Fruit fly (Drosophila melanogaster): ENCODE results near the gene Nepl6.
A peak's percentile ranks its signal among the peaks of the same experiment; 100 is the strongest.

Nepl6 gene

DNA sequence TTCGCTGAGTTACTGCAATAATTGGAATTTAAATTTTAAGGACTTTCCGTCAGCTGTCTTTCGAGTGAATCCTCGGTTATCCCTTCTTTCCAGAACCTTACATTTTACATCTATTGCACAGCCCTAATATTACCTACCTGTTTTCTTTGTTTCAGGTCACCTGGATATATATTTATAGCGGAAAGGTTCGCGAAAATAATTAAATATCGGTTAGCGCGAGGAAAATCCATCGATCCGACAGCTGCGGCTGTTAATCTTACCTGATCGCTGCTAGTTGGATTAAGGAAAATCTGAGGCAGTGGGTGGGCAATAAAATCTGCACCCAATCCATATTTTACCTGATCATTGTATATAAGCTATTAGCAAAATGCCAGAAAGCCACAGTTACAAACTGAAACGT is 12.2 kb downstream of the Nepl6 start (continued):
- TF ChIP-seq danr (GFP tag; IDR thresholded peaks at IDR 0.05) (no peak), zen (tag; optimal IDR thresholded peaks at IDR 0.05) (peak; percentile 95), CG11696 (GFP tag; IDR thresholded peaks at IDR 0.05) (no peak), Hr39 (optimal IDR thresholded peaks at IDR 0.05) (no peak)

DNA sequence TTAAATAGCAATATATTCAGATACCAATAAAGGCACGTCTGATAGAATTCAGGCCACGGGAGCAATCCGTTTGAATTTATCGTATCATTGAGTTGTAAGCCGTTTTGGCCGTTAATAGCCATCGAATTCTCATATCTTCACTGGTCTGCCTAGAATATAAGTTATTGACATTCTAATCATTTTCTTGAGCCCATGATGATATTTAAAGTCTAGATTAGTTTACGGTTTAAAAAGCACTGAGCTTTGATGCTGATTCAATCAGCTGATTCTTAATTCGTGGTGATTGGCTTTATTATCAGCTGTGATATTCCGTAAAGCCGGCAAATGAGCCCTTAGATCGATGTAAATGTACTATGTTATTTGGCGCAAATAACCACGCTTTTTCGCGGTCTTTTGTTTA is 13.2 kb downstream of the Nepl6 start, which contains the start of gene slam:
slam (plus strand) TSS at position 301 of the 400 bp plus-strand sequence.
- TF ChIP-seq maf-S (GFP tag; optimal IDR thresholded peaks at IDR 0.05): no peak
- no peak for TF ChIP-seq Mrtf (GFP tag; IDR thresholded peaks at IDR 0.05)
- TF ChIP-seq CG2129 (GFP tag; IDR thresholded peaks at IDR 0.05; ENCODE audit: partially characterized antibody): no peak
- TF ChIP-seq schlank (tag; optimal IDR thresholded peaks at IDR 0.05): no peak

DNA sequence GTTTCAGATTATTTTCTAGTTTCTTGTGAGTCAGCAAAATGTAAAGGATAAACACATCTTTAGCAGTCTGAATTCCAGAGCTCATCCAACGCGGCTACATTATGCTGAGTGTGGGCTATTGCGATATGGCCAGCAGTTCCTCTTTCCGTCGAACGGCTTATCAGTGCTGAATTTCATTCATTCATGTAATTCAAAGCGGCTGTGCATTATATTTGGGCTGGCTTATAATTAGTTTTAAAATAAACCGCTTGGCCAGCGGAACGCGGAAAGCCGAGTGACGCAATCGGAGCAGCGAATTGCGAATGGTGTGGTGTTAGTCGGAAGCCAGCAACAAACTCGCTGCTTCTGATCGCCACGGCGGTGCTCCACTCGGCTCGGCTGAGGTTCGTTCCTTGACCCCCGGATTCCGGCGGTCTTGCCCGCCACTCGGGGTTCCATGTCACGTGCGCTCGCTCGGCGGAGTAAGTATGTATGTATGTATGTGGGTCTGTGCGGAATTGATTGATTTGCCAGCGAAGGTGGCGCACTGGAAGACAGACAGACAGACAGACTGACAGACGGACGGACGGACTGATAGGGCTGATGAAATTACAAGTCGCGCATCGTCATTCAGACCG is 14.2 kb downstream of the Nepl6 start:
- TF ChIP-seq sqz (GFP tag; optimal IDR thresholded peaks at IDR 0.05) (no peak), CG15479 (GFP tag; optimal IDR thresholded peaks at IDR 0.05) (no peak), CG34376 (GFP tag; optimal IDR thresholded peaks at IDR 0.05) (peak; percentile 27), CG2120 (GFP tag; optimal IDR thresholded peaks at IDR 0.05) (no peak), CG11247 (GFP tag; IDR thresholded peaks at IDR 0.05) (no peak), tgo (GFP tag; IDR thresholded peaks at IDR 0.05) (no peak), gt (GFP tag; IDR thresholded peaks at IDR 0.05) (no peak), Aef1 (GFP tag; IDR thresholded peaks at IDR 0.05) (no peak), CG8478 (optimal IDR thresholded peaks at IDR 0.05) (no peak), nmo (GFP tag; optimal IDR thresholded peaks at IDR 0.05) (no peak), CG15011 (GFP tag; optimal IDR thresholded peaks at IDR 0.05) (no peak), sug (tag; optimal IDR thresholded peaks at IDR 0.05) (peak; percentile 74), CG17912 (GFP tag; optimal IDR thresholded peaks at IDR 0.05) (no peak), ssp (GFP tag; IDR thresholded peaks at IDR 0.05) (no peak), CG4617 (GFP tag; optimal IDR thresholded peaks at IDR 0.05; ENCODE audit: borderline replicate concordance) (no peak), gsb (GFP tag; IDR thresholded peaks at IDR 0.05) (no peak), CG8388 (GFP tag; optimal IDR thresholded peaks at IDR 0.05) (no peak), Abd-B (GFP tag; optimal IDR thresholded peaks at IDR 0.05) (no peak), Deaf1 (tag; optimal IDR thresholded peaks at IDR 0.05) (peak; percentile 9), Med (GFP tag) (peak; percentile 14), CG11085 (GFP tag; IDR thresholded peaks at IDR 0.05) (no peak), CG14965 (GFP tag; optimal IDR thresholded peaks at IDR 0.05; ENCODE audit: borderline replicate concordance) (no peak), amos (GFP tag; IDR thresholded peaks at IDR 0.05; ENCODE audit: partially characterized antibody) (no peak), Elba2 (GFP tag; optimal IDR thresholded peaks at IDR 0.05) (no peak), CG14860 (GFP tag; IDR thresholded peaks at IDR 0.05; ENCODE audit: partially characterized antibody) (no peak), CG1792 (GFP tag; optimal IDR thresholded peaks at IDR 0.05) (no peak), sima (GFP tag; optimal IDR thresholded peaks at IDR 0.05) (no peak), CG9932 (GFP tag; IDR thresholded peaks at IDR 0.05) (no peak), CG6254 (GFP tag; optimal IDR thresholded peaks at IDR 0.05) (no peak), emc (GFP tag; optimal IDR thresholded peaks at IDR 0.05) (no peak), CG12299 (tag; optimal IDR thresholded peaks at IDR 0.05) (no peak), cwo (GFP tag; optimal IDR thresholded peaks at IDR 0.05) (peak; percentile 92), croc (GFP tag; conservative IDR thresholded peaks at IDR 0.05) (no peak), CG17568 (GFP tag; optimal IDR thresholded peaks at IDR 0.05) (no peak), Dfd (GFP tag; optimal IDR thresholded peaks at IDR 0.05) (no peak), fu2 (GFP tag; optimal IDR thresholded peaks at IDR 0.05) (no peak)

Measured in whole organism, embryonic.